Worm (Caenorhabditis elegans): ENCODE measurements around the gene C18B2.5.

Gene C18B2.5

ce11 chrX:3590510-3590909 lies 20.4 kb downstream of the C18B2.5 start:
- no peak for TF ChIP-seq C04F5.9 (tag; optimal IDR thresholded peaks at IDR 0.05)
- peak; percentile 8 for TF ChIP-seq ceh-8 (GFP tag; optimal IDR thresholded peaks at IDR 0.05)
- TF ChIP-seq nhr-28 (tag; optimal IDR thresholded peaks at IDR 0.05) = no peak
- TF ChIP-seq pax-3 (tag; optimal IDR thresholded peaks at IDR 0.05) = peak; percentile 40
- TF ChIP-seq blmp-1 (tag; optimal IDR thresholded peaks at IDR 0.05) = no peak
- TF ChIP-seq aha-1 (tag; optimal IDR thresholded peaks at IDR 0.05) = no peak
- peak; percentile 33 for TF ChIP-seq sox-4 (tag; optimal IDR thresholded peaks at IDR 0.05)
- no peak for TF ChIP-seq nhr-85 (tag)
- TF ChIP-seq egl-13 (tag; optimal IDR thresholded peaks at IDR 0.05) = peak; percentile 27
- no peak for TF ChIP-seq nhr-90 (tag; optimal IDR thresholded peaks at IDR 0.05; ENCODE audit: poor library complexity)
- no peak for TF ChIP-seq F16B12.6 (tag; optimal IDR thresholded peaks at IDR 0.05)
- no peak for TF ChIP-seq tbx-2 (tag; optimal IDR thresholded peaks at IDR 0.05)
- no peak for TF ChIP-seq hlh-4 (tag; optimal IDR thresholded peaks at IDR 0.05)
- peak; percentile 90 for TF ChIP-seq dsc-1 (tag; optimal IDR thresholded peaks at IDR 0.05)
- no peak for TF ChIP-seq egl-27 (tag; optimal IDR thresholded peaks at IDR 0.05)
- TF ChIP-seq mef-2 (tag; optimal IDR thresholded peaks at IDR 0.05) = no peak
- TF ChIP-seq nhr-47 (tag; optimal IDR thresholded peaks at IDR 0.05) = peak; percentile 62
- TF ChIP-seq C16A3.4 (tag; optimal IDR thresholded peaks at IDR 0.05) = no peak
- peak; percentile 8 for TF ChIP-seq nhr-71 (tag; optimal IDR thresholded peaks at IDR 0.05)
- TF ChIP-seq fkh-8 (tag; optimal IDR thresholded peaks at IDR 0.05) = peak; percentile 62
- TF ChIP-seq unc-130 (tag; optimal IDR thresholded peaks at IDR 0.05) = no peak

- no peak for TF ChIP-seq ceh-88 (GFP tag; IDR thresholded peaks at IDR 0.05)
- TF ChIP-seq hlh-17 (GFP tag; optimal IDR thresholded peaks at IDR 0.05; ENCODE audit: borderline replicate concordance) = no peak
- TF ChIP-seq lin-14 (GFP tag; optimal IDR thresholded peaks at IDR 0.05) = peak; percentile 24
- TF ChIP-seq elt-3 (tag; optimal IDR thresholded peaks at IDR 0.05) = no peak
- no peak for TF ChIP-seq efl-1 (optimal IDR thresholded peaks at IDR 0.05)
- TF ChIP-seq efl-1 (GFP tag; optimal IDR thresholded peaks at IDR 0.05 in 1 of 2) = peak in 1 of 2 experiments; percentile 52
- TF ChIP-seq nhr-20 (tag; optimal IDR thresholded peaks at IDR 0.05) = no peak
- no peak for TF ChIP-seq hpl-2 (GFP tag; optimal IDR thresholded peaks at IDR 0.05)
- TF ChIP-seq ceh-90 (tag; optimal IDR thresholded peaks at IDR 0.05) = no peak
- TF ChIP-seq unc-30 (tag; optimal IDR thresholded peaks at IDR 0.05) = no peak
- TF ChIP-seq C34B4.2 (tag; optimal IDR thresholded peaks at IDR 0.05) = no peak
- no peak for TF ChIP-seq aha-1 (tag; optimal IDR thresholded peaks at IDR 0.05)
- no peak for TF ChIP-seq nhr-90 (tag; optimal IDR thresholded peaks at IDR 0.05; ENCODE audit: poor library complexity)
- TF ChIP-seq nhr-76 (tag; optimal IDR thresholded peaks at IDR 0.05) = no peak
These were observed 25.3 kb downstream of the C18B2.5 start, which contains the start of gene T27A10.2 for ce11 chrX:3585625-3586024. Gene T27A10.2, plus strand, starts transcription at chrX:3585957.

- TF ChIP-seq ces-1 (GFP tag; optimal IDR thresholded peaks at IDR 0.05) (peak; percentile 48), unc-98 (GFP tag; IDR thresholded peaks at IDR 0.05) (no peak), lin-14 (GFP tag; optimal IDR thresholded peaks at IDR 0.05) (peak; percentile 36), nhr-71 (tag; optimal IDR thresholded peaks at IDR 0.05) (peak; percentile 7)
These were observed 26.4 kb downstream of the C18B2.5 start for ce11 chrX:3584481-3584880.

ce11 chrX:3583436-3583835 lies 27.5 kb downstream of the C18B2.5 start:
- peak; percentile 44 for TF ChIP-seq sox-4 (tag; optimal IDR thresholded peaks at IDR 0.05)
- no peak for TF ChIP-seq alr-1 (tag; optimal IDR thresholded peaks at IDR 0.05; ENCODE audit: borderline replicate concordance)
- TF ChIP-seq fkh-8 (tag; optimal IDR thresholded peaks at IDR 0.05) = peak; percentile 81
- TF ChIP-seq nhr-85 (tag) = no peak
- TF ChIP-seq F16B12.6 (tag; optimal IDR thresholded peaks at IDR 0.05) = no peak
- TF ChIP-seq pax-3 (tag; optimal IDR thresholded peaks at IDR 0.05) = peak; percentile 7
- peak; percentile 28 for TF ChIP-seq nhr-71 (tag; optimal IDR thresholded peaks at IDR 0.05)
- TF ChIP-seq dsc-1 (tag; optimal IDR thresholded peaks at IDR 0.05) = peak; percentile 93
- TF ChIP-seq dpl-1 (GFP tag; optimal IDR thresholded peaks at IDR 0.05) = no peak
- peak; percentile 3 for TF ChIP-seq egl-13 (tag; optimal IDR thresholded peaks at IDR 0.05)
- peak; percentile 25 for TF ChIP-seq nhr-47 (tag; optimal IDR thresholded peaks at IDR 0.05)

Data from whole organism, L1 larva.